Worm (Caenorhabditis elegans) whole organism, late embryonic: ENCODE data around the gene ceh-27.

Source experiments
- ceh-48 ChIP-seq: sonication (generic microtip); optimal IDR thresholded peaks from 2 replicates; lab custom pipeline; 2016; ENCODE audit warnings: missing genetic modification characterization, inconsistent platforms, missing compliant biosample characterization
- fkh-6 ChIP-seq: sonication (generic microtip); optimal IDR thresholded peaks from 2 replicates; lab custom pipeline; 2016; ENCODE audit warnings: missing genetic modification characterization, missing compliant biosample characterization

- no peak for TF ChIP-seq ceh-48 (tag; lab: Kevin White, UChicago)
- TF ChIP-seq fkh-6 (tag; lab: Kevin White, UChicago) = no peak
These were observed 2.3 kb upstream of the ceh-27 start, which contains the start of gene F46F3.3 for ce11 chrV:11667176-11667575.
